Worm (Caenorhabditis elegans): Measurements from ENCODE around the gene sqst-5.

The sqst-5 gene

DNA sequence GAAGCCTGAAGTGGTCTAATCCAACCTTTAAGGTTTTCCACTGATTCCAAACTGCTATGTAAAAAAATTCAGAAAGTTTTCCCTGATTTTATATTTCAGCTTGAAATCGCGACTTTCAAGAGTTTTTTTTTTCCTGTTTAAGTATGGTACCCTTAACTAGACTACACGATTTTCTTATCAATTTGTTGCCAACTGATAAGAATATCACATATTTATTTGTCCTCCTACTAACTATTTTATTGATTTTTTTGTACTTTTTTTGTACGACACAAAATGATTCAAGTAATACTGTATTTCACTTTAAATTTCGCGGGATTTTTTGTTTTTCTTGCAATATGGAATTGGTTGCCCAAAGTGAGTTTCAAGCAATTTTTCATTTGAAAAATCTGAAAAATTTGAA lies 35.7 kb upstream of the sqst-5 start:
- no peak for TF ChIP-seq pag-3 (tag; optimal IDR thresholded peaks at IDR 0.05; ENCODE audit: borderline replicate concordance)
- TF ChIP-seq elt-2 (tag; optimal IDR thresholded peaks at IDR 0.05) = peak; percentile 70
- TF ChIP-seq odd-2 (tag; optimal IDR thresholded peaks at IDR 0.05) = no peak
- no peak for TF ChIP-seq syd-9 (tag; optimal IDR thresholded peaks at IDR 0.05)
- TF ChIP-seq fkh-6 (tag; optimal IDR thresholded peaks at IDR 0.05) = no peak
- no peak for TF ChIP-seq tbx-7 (tag; optimal IDR thresholded peaks at IDR 0.05)

DNA sequence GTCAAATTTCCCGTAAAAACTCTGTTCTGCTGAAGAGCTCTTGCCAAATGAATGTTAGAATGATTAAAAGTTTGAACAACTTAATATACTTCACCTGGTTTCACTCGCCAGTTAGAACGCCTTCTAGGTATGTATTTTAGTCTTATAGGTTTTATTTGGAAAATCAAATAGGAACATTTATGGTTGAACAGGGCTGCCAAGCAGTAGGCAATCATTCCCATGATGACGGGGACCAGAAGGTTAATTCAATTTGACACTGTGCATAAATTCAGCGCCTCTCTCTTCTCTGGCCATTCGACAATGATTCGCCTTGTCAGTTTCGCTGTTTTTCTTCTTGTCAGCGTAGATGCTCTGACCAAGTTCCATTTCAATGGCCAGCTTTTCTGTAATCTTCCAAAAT lies 34.7 kb upstream of the sqst-5 start, which contains the start of gene F40G9.15:
F40G9.15 (plus strand) TSS at position 301 of the 400 bp plus-strand sequence.
- TF ChIP-seq ceh-45 (GFP tag; IDR thresholded peaks at IDR 0.05) (no peak), elt-2 (tag; optimal IDR thresholded peaks at IDR 0.05) (no peak), syd-9 (tag; optimal IDR thresholded peaks at IDR 0.05) (no peak), ceh-48 (tag; optimal IDR thresholded peaks at IDR 0.05) (no peak), nhr-11 (tag; optimal IDR thresholded peaks at IDR 0.05) (no peak), K09A11.1 (tag; optimal IDR thresholded peaks at IDR 0.05; ENCODE audit: insufficient read depth) (no peak), T23F11.4 (GFP tag; optimal IDR thresholded peaks at IDR 0.05) (no peak), dmd-4 (tag; optimal IDR thresholded peaks at IDR 0.05; ENCODE audit: borderline replicate concordance) (no peak), nhr-232 (tag; optimal IDR thresholded peaks at IDR 0.05) (no peak), odd-2 (tag; optimal IDR thresholded peaks at IDR 0.05) (no peak), ttx-3 (tag; optimal IDR thresholded peaks at IDR 0.05) (no peak), ama-1 (optimal IDR thresholded peaks at IDR 0.05) (no peak), pqm-1 (tag; optimal IDR thresholded peaks at IDR 0.05) (no peak)

DNA sequence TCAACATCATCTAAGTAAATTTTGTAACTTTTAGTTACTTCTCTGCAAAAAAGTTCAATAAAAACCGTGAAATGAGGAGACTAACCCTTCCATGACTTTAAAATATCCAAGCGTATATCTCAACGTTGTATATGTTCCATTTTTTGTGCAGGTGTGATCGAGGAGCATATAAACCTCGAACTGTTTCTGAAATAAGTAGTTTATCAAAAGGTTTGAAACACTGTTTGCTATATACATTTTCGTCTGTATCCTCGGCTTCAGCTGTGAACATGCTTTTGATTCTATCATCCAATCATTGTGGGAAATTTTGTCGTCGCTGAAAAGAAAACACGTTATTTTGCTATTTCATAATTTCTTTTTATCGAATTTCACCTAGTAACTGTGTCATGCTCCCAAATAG lies 33.5 kb upstream of the sqst-5 start, which contains the start of gene F40G9.5:
F40G9.5 (plus strand) TSS at position 301 of the 400 bp plus-strand sequence.
- TF ChIP-seq sdc-2 (tag; optimal IDR thresholded peaks at IDR 0.05) = no peak
- TF ChIP-seq ceh-31 (tag; optimal IDR thresholded peaks at IDR 0.05) = no peak
- TF ChIP-seq F13H6.1 (tag; optimal IDR thresholded peaks at IDR 0.05) = no peak
- TF ChIP-seq ceh-30 (tag; optimal IDR thresholded peaks at IDR 0.05) = no peak
- TF ChIP-seq lin-11 (tag; optimal IDR thresholded peaks at IDR 0.05) = no peak
- TF ChIP-seq ref-2 (tag; optimal IDR thresholded peaks at IDR 0.05) = no peak
- no peak for TF ChIP-seq hlh-8 (tag; optimal IDR thresholded peaks at IDR 0.05)
- TF ChIP-seq elt-2 (tag; optimal IDR thresholded peaks at IDR 0.05) = no peak
- no peak for TF ChIP-seq elt-4 (tag; optimal IDR thresholded peaks at IDR 0.05)
- no peak for TF ChIP-seq pag-3 (tag; optimal IDR thresholded peaks at IDR 0.05; ENCODE audit: borderline replicate concordance)
- no peak for TF ChIP-seq madf-2 (tag; optimal IDR thresholded peaks at IDR 0.05)
- no peak for TF ChIP-seq C08G9.2 (tag; optimal IDR thresholded peaks at IDR 0.05)
- no peak for TF ChIP-seq fkh-10 (GFP tag; optimal IDR thresholded peaks at IDR 0.05)
- TF ChIP-seq syd-9 (tag; optimal IDR thresholded peaks at IDR 0.05) = no peak
- TF ChIP-seq ceh-6 (GFP tag; optimal IDR thresholded peaks at IDR 0.05) = no peak

DNA sequence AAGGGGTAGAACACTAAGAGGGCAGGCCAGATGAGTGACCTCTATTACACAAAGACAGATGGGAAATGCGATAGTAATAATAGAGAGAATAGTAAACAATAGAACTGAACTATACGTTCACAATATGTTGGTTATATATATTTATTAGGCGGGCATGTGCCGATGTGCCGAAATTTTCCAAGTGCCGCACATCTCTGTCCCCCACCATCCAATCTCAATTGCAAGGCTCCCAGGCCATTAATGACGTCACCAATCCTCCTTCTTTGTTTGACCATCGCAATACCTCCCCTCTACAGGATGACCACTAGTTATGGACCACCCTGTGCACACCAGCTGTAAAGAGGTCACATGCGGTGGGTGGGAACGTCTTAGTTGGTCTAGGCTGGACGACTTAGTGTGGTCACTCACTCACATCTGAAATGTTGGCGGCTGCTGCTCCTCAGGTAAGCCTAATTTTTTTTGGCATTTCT lies 31.7 kb upstream of the sqst-5 start, which contains the start of gene F40G9.6:
F40G9.6 (plus strand) TSS at position 420 of the 470 bp plus-strand sequence.
- TF ChIP-seq madf-2 (tag; optimal IDR thresholded peaks at IDR 0.05) (no peak), zip-5 (tag; optimal IDR thresholded peaks at IDR 0.05) (no peak), mec-3 (tag; optimal IDR thresholded peaks at IDR 0.05; ENCODE audit: borderline replicate concordance) (no peak), lin-11 (tag; optimal IDR thresholded peaks at IDR 0.05) (no peak), ceh-18 (tag; optimal IDR thresholded peaks at IDR 0.05) (no peak), dve-1 (tag; optimal IDR thresholded peaks at IDR 0.05) (no peak), npax-4 (tag; optimal IDR thresholded peaks at IDR 0.05) (no peak), unc-3 (GFP tag; conservative IDR thresholded peaks at IDR 0.05) (no peak), unc-3 (tag; optimal IDR thresholded peaks at IDR 0.05) (no peak), ceh-34 (tag; optimal IDR thresholded peaks at IDR 0.05) (peak; percentile 13), ref-2 (tag; optimal IDR thresholded peaks at IDR 0.05) (peak; percentile 38), hlh-30 (tag; optimal IDR thresholded peaks at IDR 0.05; ENCODE audit: insufficient read depth) (peak; percentile 25), ets-4 (tag; optimal IDR thresholded peaks at IDR 0.05) (no peak), T23F11.4 (GFP tag; optimal IDR thresholded peaks at IDR 0.05) (no peak), ceh-24 (tag; optimal IDR thresholded peaks at IDR 0.05) (no peak), sox-2 (GFP tag; IDR thresholded peaks at IDR 0.05) (peak; percentile 51), odd-2 (tag; optimal IDR thresholded peaks at IDR 0.05) (no peak), tbx-2 (tag; optimal IDR thresholded peaks at IDR 0.05) (peak; percentile 13)
